Worm (Caenorhabditis elegans) whole organism, L4/young adult: ENCODE measurements around the gene zim-3.

ENCODE experiments used
- W03F9.2 ChIP-seq: fragments of 150-350 bp; optimal IDR thresholded peaks from 2 replicates; lab custom pipeline; 2014; ENCODE audit warnings: missing biosample characterization, missing genetic modification characterization
- dao-5 ChIP-seq: sonication (generic microtip); optimal IDR thresholded peaks from 2 replicates; lab custom pipeline; 2016; ENCODE audit warnings: missing genotype, missing genetic modification characterization, moderate library complexity, missing compliant biosample characterization
- him-1 ChIP-seq: sonication (generic microtip); optimal IDR thresholded peaks from 2 replicates; lab custom pipeline; 2016; ENCODE audit warnings: missing genotype, missing genetic modification reagents, missing genetic modification characterization, missing compliant biosample characterization

DNA sequence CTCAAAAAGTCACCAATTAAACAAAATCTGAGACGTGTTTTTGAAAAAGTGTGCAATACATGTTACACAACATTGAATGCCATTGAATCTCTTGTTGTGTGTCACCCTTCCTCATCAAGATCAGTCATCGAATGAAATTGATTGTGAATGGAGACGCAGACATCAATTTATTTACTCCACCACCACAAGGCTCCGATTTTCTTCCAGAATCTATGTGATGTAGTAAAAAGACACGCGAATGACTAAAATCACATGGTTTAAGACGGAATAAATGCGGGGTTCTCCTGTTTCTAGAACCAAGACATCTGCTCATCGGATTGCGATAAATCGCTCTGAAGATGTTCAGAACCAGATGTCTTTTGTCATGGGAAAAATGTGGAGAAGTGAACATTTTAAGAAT, 45.8 kb upstream of the zim-3 start:
- TF ChIP-seq dao-5 (no peak), him-1 (tag; lab: Kevin White, UChicago) (no peak), W03F9.2 (tag; lab: Kevin White, UChicago) (no peak)
